Worm (Caenorhabditis elegans): Measurements from ENCODE around the gene T09A12.8.

DNA sequence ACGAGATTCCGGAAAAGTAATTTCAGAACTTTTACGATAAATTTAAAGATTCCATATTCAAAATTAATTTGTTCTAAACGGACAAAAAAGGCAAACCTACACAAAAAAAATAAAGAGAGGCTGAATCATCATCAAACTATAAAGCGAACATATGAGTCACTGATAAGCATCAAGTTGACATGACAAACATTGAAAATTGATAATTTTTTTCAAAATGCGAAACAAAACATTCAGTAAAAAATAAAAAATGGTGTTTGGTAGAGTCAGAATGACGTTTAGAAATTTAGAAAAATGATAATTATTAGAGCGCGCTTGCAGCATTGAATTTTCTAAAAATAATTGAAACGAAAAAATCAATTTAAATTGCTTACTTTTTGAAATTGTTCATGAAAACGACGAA lies 43.7 kb downstream of the T09A12.8 start:
- no peak for TF ChIP-seq ztf-4 (tag; optimal IDR thresholded peaks at IDR 0.05)
- no peak for TF ChIP-seq sea-2 (GFP tag; optimal IDR thresholded peaks at IDR 0.05)
- TF ChIP-seq elt-3 (tag; optimal IDR thresholded peaks at IDR 0.05), result no peak
- TF ChIP-seq pha-4 (tag; optimal IDR thresholded peaks at IDR 0.05), result peak; percentile 66
- TF ChIP-seq R02D3.7 (tag; optimal IDR thresholded peaks at IDR 0.05), result no peak
- no peak for TF ChIP-seq nhr-76 (tag; optimal IDR thresholded peaks at IDR 0.05)
- peak; percentile 77 for TF ChIP-seq elt-2 (tag; optimal IDR thresholded peaks at IDR 0.05)
- no peak for TF ChIP-seq ceh-82 (tag; optimal IDR thresholded peaks at IDR 0.05)
- TF ChIP-seq snpc-4 (tag; optimal IDR thresholded peaks at IDR 0.05), result no peak
- no peak for TF ChIP-seq lin-39 (tag; optimal IDR thresholded peaks at IDR 0.05)
- no peak for TF ChIP-seq jun-1 (tag; optimal IDR thresholded peaks at IDR 0.05)
